Fruit fly (Drosophila melanogaster) whole organism, embryonic: Measurements from ENCODE around the gene endos.

Experiments used
- C15 ChIP-seq: fragments of 200-800 bp; sonication (Bioruptor generic); IDR thresholded peaks from 3 replicates; pipeline ENCODE4 v1.3.6; 2022; ENCODE audit warnings: missing biosample characterization, missing genetic modification characterization
- CG10321 ChIP-seq: fragments of 200-800 bp; sonication (Bioruptor generic); IDR thresholded peaks from 2 replicates; pipeline ENCODE4 v1.3.6; 2022; ENCODE audit warnings: missing biosample characterization, missing genetic modification characterization
- CG10366 ChIP-seq: fragments of 200-800 bp; sonication (Bioruptor generic); IDR thresholded peaks from 2 replicates; pipeline ENCODE4 v1.3.6; 2022; ENCODE audit warnings: missing biosample characterization, missing genetic modification characterization
- CG15011 ChIP-seq: fragments of 200-800 bp; sonication (Bioruptor generic); optimal IDR thresholded peaks from 3 replicates; lab custom pipeline; 2018; ENCODE audit warnings: missing biosample characterization, mild to moderate bottlenecking, missing genetic modification characterization
- CG15514 ChIP-seq: fragments of 200-800 bp; sonication (Bioruptor generic); optimal IDR thresholded peaks from 3 replicates; lab custom pipeline; 2017; ENCODE audit warnings: missing biosample characterization, missing genetic modification characterization, mild to moderate bottlenecking, moderate library complexity, missing genetic modification reagents
- CG15696 ChIP-seq: fragments of 200-800 bp; sonication (Bioruptor generic); optimal IDR thresholded peaks from 2 replicates; lab custom pipeline; 2019; ENCODE audit warnings: missing biosample characterization, mild to moderate bottlenecking, missing genetic modification characterization, moderate library complexity
- CG17912 ChIP-seq: fragments of 200-800 bp; sonication (Bioruptor generic); optimal IDR thresholded peaks from 2 replicates; lab custom pipeline; 2018; ENCODE audit warnings: missing biosample characterization, mild to moderate bottlenecking, missing genetic modification characterization
- CG18599 ChIP-seq: fragments of 200-800 bp; sonication (Bioruptor generic); optimal IDR thresholded peaks from 3 replicates; lab custom pipeline; 2017; ENCODE audit warnings: missing biosample characterization, missing genetic modification characterization, mild to moderate bottlenecking, moderate library complexity, missing genetic modification reagents
- CG2120 ChIP-seq: fragments of 200-800 bp; sonication (Bioruptor generic); optimal IDR thresholded peaks from 3 replicates; lab custom pipeline; 2016; ENCODE audit warnings: missing biosample characterization, missing genetic modification characterization
- CG2129 ChIP-seq: fragments of 200-800 bp; sonication (Bioruptor generic); IDR thresholded peaks from 2 replicates; pipeline ENCODE4 v1.3.6; 2022; ENCODE audit warnings: missing biosample characterization, missing genetic modification characterization; ENCODE audit not compliant: partially characterized antibody
- CG2875 ChIP-seq: fragments of 200-800 bp; sonication (Bioruptor generic); optimal IDR thresholded peaks from 2 replicates; lab custom pipeline; 2017; ENCODE audit warnings: missing biosample characterization, mild to moderate bottlenecking, missing genetic modification characterization, missing genetic modification reagents
- CG2889 ChIP-seq: fragments of 200-800 bp; sonication (Bioruptor generic); IDR thresholded peaks from 3 replicates; pipeline ENCODE4 v1.3.6; 2022; ENCODE audit warnings: missing biosample characterization, missing genetic modification characterization
- CG32767 ChIP-seq: fragments of 200-800 bp; sonication (Bioruptor generic); IDR thresholded peaks from 2 replicates; pipeline ENCODE4 v1.3.6; 2022; ENCODE audit warnings: missing biosample characterization, missing genetic modification characterization
- CG4282 ChIP-seq: fragments of 200-800 bp; sonication (Bioruptor generic); optimal IDR thresholded peaks from 2 replicates; lab custom pipeline; 2016; ENCODE audit warnings: missing biosample characterization, missing genetic modification characterization
- CG6272 ChIP-seq: fragments of 200-800 bp; sonication (Bioruptor generic); IDR thresholded peaks from 2 replicates; pipeline ENCODE4 v1.3.6; 2022; ENCODE audit warnings: missing biosample characterization, missing genetic modification characterization
- CG6683 ChIP-seq: fragments of 200-800 bp; sonication (Bioruptor generic); optimal IDR thresholded peaks from 2 replicates; lab custom pipeline; 2017; ENCODE audit warnings: missing biosample characterization, mild to moderate bottlenecking, missing genetic modification characterization, missing genetic modification reagents
- CG6765 ChIP-seq: fragments of 200-800 bp; sonication (Bioruptor generic); optimal IDR thresholded peaks from 3 replicates; lab custom pipeline; 2017; ENCODE audit warnings: missing biosample characterization, mild to moderate bottlenecking, missing genetic modification characterization
- CG6813 ChIP-seq: fragments of 200-800 bp; sonication (Bioruptor generic); optimal IDR thresholded peaks from 2 replicates; lab custom pipeline; 2017; ENCODE audit warnings: missing biosample characterization, missing genetic modification characterization, mild to moderate bottlenecking, moderate library complexity, missing genetic modification reagents
- CG8388 ChIP-seq: fragments of 200-800 bp; sonication (Bioruptor generic); optimal IDR thresholded peaks from 2 replicates; lab custom pipeline; 2019; ENCODE audit warnings: missing biosample characterization, mild to moderate bottlenecking, missing genetic modification characterization, moderate library complexity
- CG9437 ChIP-seq: fragments of 200-800 bp; sonication (Bioruptor generic); optimal IDR thresholded peaks from 2 replicates; lab custom pipeline; 2018; ENCODE audit warnings: missing biosample characterization, mild to moderate bottlenecking, missing genetic modification characterization
- CTCF ChIP-seq: fragments of 200-800 bp; sonication (Bioruptor generic); optimal IDR thresholded peaks from 2 replicates; lab custom pipeline; 2017; ENCODE audit warnings: missing biosample characterization, mild to moderate bottlenecking, missing genetic modification characterization, moderate library complexity
- Dref ChIP-seq: fragments of 200-800 bp; sonication (Bioruptor generic); IDR thresholded peaks from 2 replicates; pipeline ENCODE4 v1.3.6; 2022; ENCODE audit warnings: missing biosample characterization, missing genetic modification characterization
- Ets65A ChIP-seq: fragments of 200-800 bp; sonication (Bioruptor generic); peaks from one replicate; lab custom pipeline; 2016; ENCODE audit warnings: missing biosample characterization, missing genetic modification characterization
- HHEX ChIP-seq: fragments of 200-800 bp; sonication (Bioruptor generic); optimal IDR thresholded peaks from 3 replicates; lab custom pipeline; 2017; ENCODE audit warnings: missing biosample characterization, mild to moderate bottlenecking, missing genetic modification characterization, missing genetic modification reagents
- HmgD ChIP-seq: fragments of 200-800 bp; sonication (Bioruptor generic); optimal IDR thresholded peaks from 3 replicates; lab custom pipeline; 2016; ENCODE audit warnings: missing biosample characterization, missing genetic modification characterization
- Hmr ChIP-seq: fragments of 200-800 bp; sonication (Bioruptor generic); optimal IDR thresholded peaks from 3 replicates; lab custom pipeline; 2017; ENCODE audit warnings: mild to moderate bottlenecking, missing biosample characterization, missing genetic modification reagents, missing genetic modification characterization
- Hr78 ChIP-seq, 2 experiments: fragments of 200-800 bp in 1 of 2; fragments of >200 bp in 1 of 2; sonication (Bioruptor generic) in 1 of 2; optimal IDR thresholded peaks; 2 replicates each; lab custom pipeline; 2017 to 2019; ENCODE audit warnings: missing biosample characterization in 2 of 2, missing genetic modification characterization in 2 of 2, mild to moderate bottlenecking in 1 of 2, moderate library complexity in 1 of 2
- MESR4 ChIP-seq: fragments of 200-800 bp; sonication (Bioruptor generic); optimal IDR thresholded peaks from 2 replicates; lab custom pipeline; 2018; ENCODE audit warnings: missing biosample characterization, mild to moderate bottlenecking, missing genetic modification characterization, moderate library complexity
- Mad ChIP-seq: fragments of 200-800 bp; sonication (Bioruptor generic); optimal IDR thresholded peaks from 2 replicates; lab custom pipeline; 2016; ENCODE audit warnings: missing biosample characterization, missing genetic modification characterization
- NC2β ChIP-seq: fragments of 200-800 bp; sonication (Bioruptor generic); optimal IDR thresholded peaks from 2 replicates; lab custom pipeline; 2016; ENCODE audit warnings: missing biosample characterization, missing genetic modification characterization
- NfI ChIP-seq: fragments of 200-800 bp; sonication (Bioruptor generic); optimal IDR thresholded peaks from 3 replicates; lab custom pipeline; 2018; ENCODE audit warnings: missing biosample characterization, mild to moderate bottlenecking, missing genetic modification characterization, moderate library complexity
- Rfx ChIP-seq: fragments of 200-800 bp; sonication (Bioruptor generic); IDR thresholded peaks from 2 replicates; pipeline ENCODE4 v1.3.6; 2022; ENCODE audit warnings: missing biosample characterization, missing genetic modification characterization
- Spps ChIP-seq: fragments of 200-800 bp; sonication (Bioruptor generic); optimal IDR thresholded peaks from 2 replicates; lab custom pipeline; 2018; ENCODE audit warnings: missing biosample characterization, mild to moderate bottlenecking, missing genetic modification characterization
- Sry-β ChIP-seq: fragments of 200-800 bp; sonication (Bioruptor generic); optimal IDR thresholded peaks from 2 replicates; lab custom pipeline; 2018; ENCODE audit warnings: missing biosample characterization, mild to moderate bottlenecking, missing genetic modification characterization, moderate library complexity
- TFAM ChIP-seq: fragments of 200-800 bp; sonication (Bioruptor generic); optimal IDR thresholded peaks from 2 replicates; lab custom pipeline; 2017; ENCODE audit warnings: missing biosample characterization, missing genetic modification characterization, inconsistent platforms
- ac ChIP-seq: fragments of 200-800 bp; sonication (Bioruptor generic); optimal IDR thresholded peaks from 3 replicates; lab custom pipeline; 2017; ENCODE audit warnings: missing biosample characterization, mild to moderate bottlenecking, missing genetic modification characterization
- bsh ChIP-seq, 2 experiments: fragments of 200-800 bp; sonication (Bioruptor generic); optimal IDR thresholded peaks; 2 replicates each; lab custom pipeline; 2017 to 2018; ENCODE audit warnings: mild to moderate bottlenecking in 2 of 2, missing biosample characterization in 2 of 2, missing genetic modification characterization in 2 of 2, moderate library complexity in 1 of 2
- cwo ChIP-seq: fragments of 200-800 bp; sonication (Bioruptor generic); optimal IDR thresholded peaks from 3 replicates; lab custom pipeline; 2017; ENCODE audit warnings: missing biosample characterization, missing genetic modification characterization, mild to moderate bottlenecking, moderate library complexity, missing genetic modification reagents
- gt ChIP-seq: fragments of 200-800 bp; sonication (Bioruptor generic); IDR thresholded peaks from 2 replicates; pipeline ENCODE4 v1.3.6; 2022; ENCODE audit warnings: missing biosample characterization, missing genetic modification characterization
- jing ChIP-seq: fragments of 200-800 bp; sonication (Bioruptor generic); optimal IDR thresholded peaks from 2 replicates; lab custom pipeline; 2018; ENCODE audit warnings: missing biosample characterization, mild to moderate bottlenecking, missing genetic modification characterization
- lab ChIP-seq: fragments of 200-800 bp; sonication (Bioruptor generic); optimal IDR thresholded peaks from 3 replicates; lab custom pipeline; 2017; ENCODE audit warnings: missing biosample characterization, missing genetic modification characterization, mild to moderate bottlenecking, moderate library complexity, missing genetic modification reagents
- mam ChIP-seq: fragments of 200-800 bp; sonication (Bioruptor generic); optimal IDR thresholded peaks from 3 replicates; lab custom pipeline; 2016; ENCODE audit warnings: missing biosample characterization, missing genetic modification characterization
- odd ChIP-seq: fragments of 200-800 bp; sonication (Bioruptor generic); optimal IDR thresholded peaks from 2 replicates; lab custom pipeline; 2017; ENCODE audit warnings: missing biosample characterization, mild to moderate bottlenecking, missing genetic modification characterization
- pfk ChIP-seq: fragments of 200-800 bp; sonication (Bioruptor generic); optimal IDR thresholded peaks from 2 replicates; lab custom pipeline; 2018; ENCODE audit warnings: missing biosample characterization, mild to moderate bottlenecking, missing genetic modification characterization, moderate library complexity
- prd ChIP-seq, 3 experiments: fragments of >200 bp in 2 of 3; fragments of 200-800 bp in 1 of 3; sonication (Bioruptor generic) in 1 of 3; optimal IDR thresholded peaks in 2 of 3; IDR thresholded peaks in 1 of 3; 2 replicates in 2 of 3; 3 replicates in 1 of 3; pipeline versions ENCODE4 v1.3.6 to Lab custom; 2017 to 2022; ENCODE audit warnings: missing biosample characterization in 1 of 3, missing genetic modification characterization in 1 of 3
- schlank ChIP-seq: fragments of 200-800 bp; sonication (Bioruptor generic); optimal IDR thresholded peaks from 2 replicates; lab custom pipeline; 2018; ENCODE audit warnings: missing biosample characterization, mild to moderate bottlenecking, missing genetic modification characterization
- sim ChIP-seq: fragments of 200-800 bp; sonication (Bioruptor generic); IDR thresholded peaks from 2 replicates; pipeline ENCODE4 v1.3.6; 2022; ENCODE audit warnings: missing biosample characterization, missing genetic modification characterization
- sug ChIP-seq: fragments of 200-800 bp; optimal IDR thresholded peaks from 2 replicates; lab custom pipeline; 2019; ENCODE audit warnings: missing biosample characterization, mild to moderate bottlenecking, missing genetic modification characterization, moderate library complexity
- tup ChIP-seq: fragments of 200-800 bp; sonication (Bioruptor generic); optimal IDR thresholded peaks from 2 replicates; lab custom pipeline; 2016; ENCODE audit warnings: missing biosample characterization, mild to moderate bottlenecking, missing genetic modification characterization, moderate library complexity

The endos gene

dm6 chr3L:13987578-13987977 lies 43.9 kb downstream of the endos start, which contains the start of gene CG9040:
Gene CG9040, plus strand, starts transcription at chr3L:13987878.
- TF ChIP-seq lab (GFP tag; lab: Kevin White, UChicago), result peak; percentile 41
- no peak for TF ChIP-seq MESR4 (GFP tag; lab: Kevin White, UChicago)
- TF ChIP-seq jing (GFP tag; lab: Kevin White, UChicago), result no peak
- no peak for TF ChIP-seq ac (GFP tag; lab: Kevin White, UChicago)
- no peak for TF ChIP-seq CG2129 (GFP tag; lab: Robert Waterston, UW)
- TF ChIP-seq CG10366 (GFP tag; lab: Robert Waterston, UW), result no peak
- peak; percentile 21 for TF ChIP-seq CG18599 (GFP tag; lab: Kevin White, UChicago)
- no peak for TF ChIP-seq TFAM (GFP tag; lab: Kevin White, UChicago)
- no peak for TF ChIP-seq HmgD
- no peak for TF ChIP-seq pfk
- TF ChIP-seq Mad (GFP tag; lab: Kevin White, UChicago), result no peak
- no peak for TF ChIP-seq CG2889
- TF ChIP-seq CTCF (GFP tag; lab: Kevin White, UChicago), result no peak

DNA sequence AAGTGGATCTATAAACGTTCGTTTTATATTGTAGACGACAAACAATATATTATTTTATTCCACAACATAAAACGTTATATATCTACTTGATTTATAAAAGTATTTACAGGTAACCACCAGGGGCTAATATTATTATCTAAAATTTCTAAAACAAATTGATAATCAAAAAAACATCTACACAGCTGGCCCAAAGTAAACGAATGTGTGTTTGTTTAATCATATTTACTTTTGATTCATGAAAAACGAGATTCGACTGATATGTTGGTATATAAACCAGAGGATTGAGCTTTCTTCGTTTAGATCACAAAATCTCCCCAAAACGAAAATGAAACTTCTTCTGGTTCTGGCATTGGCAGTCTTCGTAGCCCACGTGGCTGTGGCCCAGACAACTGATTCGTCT lies 45.2 kb downstream of the endos start, which contains the start of gene CG17362:
Gene CG17362 (plus strand): TSS at position 291 of the 400 bp plus-strand sequence.
- TF ChIP-seq CG2875 (GFP tag; lab: Kevin White, UChicago) (no peak), odd (GFP tag; lab: Kevin White, UChicago) (no peak), Ets65A (GFP tag; lab: Kevin White, UChicago) (peak; percentile 41), CG10321 (GFP tag; lab: Robert Waterston, UW) (no peak), CG32767 (GFP tag; lab: Robert Waterston, UW) (no peak), CG15011 (GFP tag; lab: Kevin White, UChicago) (peak; percentile 13), Spps (tag; lab: Kevin White, UChicago) (no peak), Dref (no peak), prd (optimal IDR thresholded peaks at IDR 0.05; lab: Kevin White, UChicago) (no peak), prd (GFP tag; IDR thresholded peaks at IDR 0.05; lab: Robert Waterston, UW) (no peak), CG15696 (no peak), Sry-β (GFP tag; lab: Kevin White, UChicago) (no peak), Hr78 (GFP tag; optimal IDR thresholded peaks at IDR 0.05; lab: Kevin White, UChicago) (no peak), CG6272 (GFP tag; lab: Robert Waterston, UW) (no peak), CG6765 (peak; percentile 21), CG2120 (GFP tag; lab: Kevin White, UChicago) (peak; percentile 14), C15 (GFP tag; lab: Robert Waterston, UW) (no peak), gt (GFP tag; lab: Robert Waterston, UW) (no peak), CG6683 (no peak), CG17912 (GFP tag; lab: Kevin White, UChicago) (no peak), CG15514 (peak; percentile 24), CG6813 (GFP tag; lab: Kevin White, UChicago) (peak; percentile 18), schlank (peak; percentile 17), cwo (GFP tag; lab: Kevin White, UChicago) (no peak), mam (no peak), ac (GFP tag; lab: Kevin White, UChicago) (no peak), sug (no peak), CG18599 (GFP tag; lab: Kevin White, UChicago) (peak; percentile 73), HHEX (GFP tag; lab: Kevin White, UChicago) (peak; percentile 28), Rfx (GFP tag; lab: Robert Waterston, UW) (no peak), Hmr (GFP tag; lab: Kevin White, UChicago) (peak; percentile 37), NfI (GFP tag; lab: Kevin White, UChicago) (no peak), bsh (GFP tag; optimal IDR thresholded peaks at IDR 0.05; lab: Kevin White, UChicago) (no peak), CG4282 (no peak), sim (GFP tag; lab: Robert Waterston, UW) (no peak), CG8388 (GFP tag; lab: Kevin White, UChicago) (no peak), NC2β (GFP tag; lab: Kevin White, UChicago) (no peak), CG9437 (GFP tag; lab: Kevin White, UChicago) (no peak), tup (GFP tag; lab: Kevin White, UChicago) (no peak)
